Worm (Caenorhabditis elegans) whole organism, early embryonic: ENCODE results near the gene srd-63.

ENCODE experiments used
- ama-1 ChIP-seq: fragments of 150-350 bp; optimal IDR thresholded peaks from 2 replicates; lab custom pipeline; 2014
- tbx-37 ChIP-seq: fragments of 200-800 bp; sonication (Bioruptor generic); conservative IDR thresholded peaks from 2 replicates; pipeline ENCODE4 v1.3.6; 2022; ENCODE audit warnings: missing genetic modification reagents, missing genetic modification characterization, missing compliant biosample characterization

DNA sequence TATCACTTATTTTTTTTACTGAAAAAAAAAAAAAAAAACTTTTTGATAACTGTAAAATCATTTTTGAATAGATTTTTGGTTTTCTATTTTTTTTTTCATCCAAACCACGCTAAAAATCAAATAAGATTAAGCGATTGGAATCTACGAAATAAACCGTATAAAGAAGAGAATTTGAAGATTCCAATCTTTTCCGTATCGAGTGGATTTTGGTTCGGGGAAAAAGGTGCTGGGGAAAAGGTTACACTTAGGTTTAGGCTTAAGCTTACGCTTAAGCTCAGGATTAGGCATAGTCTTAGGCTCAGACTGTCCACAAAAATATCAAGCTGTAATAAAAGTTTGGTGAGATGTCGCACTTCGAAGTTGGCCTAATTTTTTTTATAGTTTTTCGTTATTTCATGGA, 2.1 kb upstream of the srd-63 start, which contains the start of gene F13A7.12:
- TF ChIP-seq ama-1 (lab: Kevin White, UChicago) = no peak
- TF ChIP-seq tbx-37 (GFP tag; lab: Robert Waterston, UW) = no peak
